Worm (Caenorhabditis elegans) whole organism, L4 larva: ENCODE data around the gene F47B10.6.

Experiments
- F26F4.8 ChIP-seq: fragments of 200-800 bp; sonication (Bioruptor generic); conservative IDR thresholded peaks from 2 replicates; pipeline ENCODE4 v1.3.6; 2022; ENCODE audit warnings: missing genetic modification characterization, missing compliant biosample characterization
- F44E2.7 ChIP-seq: fragments of 200-800 bp; sonication (Bioruptor generic); IDR thresholded peaks from 2 replicates; pipeline ENCODE4 v2.1.2; 2022; ENCODE audit warnings: missing genetic modification characterization, missing compliant biosample characterization
- T20F7.1 ChIP-seq: fragments of 200-800 bp; sonication (Bioruptor generic); optimal IDR thresholded peaks from 2 replicates; lab custom pipeline; 2018; ENCODE audit warnings: mild to moderate bottlenecking, missing genetic modification characterization, missing compliant biosample characterization
- T26A8.4 ChIP-seq: fragments of 200-800 bp; sonication (Bioruptor generic); IDR thresholded peaks from 2 replicates; pipeline ENCODE4 v1.3.6; 2022; ENCODE audit warnings: missing genetic modification characterization, missing compliant biosample characterization
- aha-1 ChIP-seq: fragments of 150-350 bp; peaks from one replicate; lab custom pipeline; 2014; ENCODE audit warnings: missing biosample characterization, missing genetic modification characterization
- aly-2 ChIP-seq: sonication (generic microtip); optimal IDR thresholded peaks from 2 replicates; lab custom pipeline; 2018; ENCODE audit warnings: missing biosample characterization, missing genetic modification characterization
- arid-1 ChIP-seq: fragments of 200-800 bp; sonication (Bioruptor generic); conservative IDR thresholded peaks from 2 replicates; pipeline ENCODE4 v1.3.6; 2022; ENCODE audit warnings: missing genetic modification reagents, missing genetic modification characterization, missing compliant biosample characterization
- ceh-20 ChIP-seq: fragments of 200-800 bp; sonication (Bioruptor generic); IDR thresholded peaks from 2 replicates; pipeline ENCODE4 v1.3.6; 2022; ENCODE audit warnings: missing genetic modification reagents, missing genetic modification characterization, missing compliant biosample characterization
- ceh-32 ChIP-seq: sonication (generic microtip); optimal IDR thresholded peaks from 2 replicates; lab custom pipeline; 2016; ENCODE audit warnings: mild to moderate bottlenecking, missing genetic modification characterization, missing compliant biosample characterization; ENCODE audit not compliant: poor library complexity
- ceh-62 ChIP-seq: sonication (generic microtip); optimal IDR thresholded peaks from 2 replicates; lab custom pipeline; 2017; ENCODE audit warnings: missing biosample characterization, missing genetic modification characterization
- ces-1 ChIP-seq: fragments of 150-350 bp; sonication (generic microtip); optimal IDR thresholded peaks from 4 replicates; lab custom pipeline; 2014; ENCODE audit warnings: missing biosample characterization, missing genetic modification reagents, missing genetic modification characterization
- daf-16 ChIP-seq, 3 experiments: sonication (generic microtip); optimal IDR thresholded peaks; 2 replicates each; lab custom pipeline; 2016 to 2017; ENCODE audit warnings: missing genetic modification characterization in 3 of 3, missing genetic modification reagents in 3 of 3, mild to moderate bottlenecking in 2 of 3, missing compliant biosample characterization in 2 of 3, missing biosample characterization in 1 of 3, moderate library complexity in 1 of 3
- dmd-6 ChIP-seq: fragments of 200-800 bp; sonication (Bioruptor generic); IDR thresholded peaks from 2 replicates; pipeline ENCODE4 v1.3.6; 2022; ENCODE audit warnings: missing genetic modification reagents, missing genetic modification characterization, missing compliant biosample characterization
- egl-43 ChIP-seq: fragments of 200-800 bp; sonication (Bioruptor generic); IDR thresholded peaks from 2 replicates; pipeline ENCODE4 v1.3.6; 2022; ENCODE audit warnings: missing genetic modification reagents, missing genetic modification characterization, missing compliant biosample characterization
- fos-1 ChIP-seq: fragments of 150-350 bp; optimal IDR thresholded peaks from 2 replicates; lab custom pipeline; 2014; ENCODE audit warnings: missing biosample characterization, missing genetic modification characterization
- gei-8 ChIP-seq: fragments of 200-800 bp; sonication (Bioruptor generic); optimal IDR thresholded peaks from 2 replicates; lab custom pipeline; 2018; ENCODE audit warnings: mild to moderate bottlenecking, missing genetic modification characterization, missing compliant biosample characterization
- hmg-1.1 ChIP-seq: fragments of 200-800 bp; sonication (Bioruptor generic); IDR thresholded peaks from 2 replicates; pipeline ENCODE4 v1.3.6; 2022; ENCODE audit warnings: missing genetic modification reagents, missing genetic modification characterization, missing compliant biosample characterization
- lin-13 ChIP-seq: fragments of 150-350 bp; optimal IDR thresholded peaks from 2 replicates; lab custom pipeline; 2014; ENCODE audit warnings: missing biosample characterization, missing genetic modification reagents, missing genetic modification characterization
- lin-39 ChIP-seq: fragments of 150-350 bp; optimal IDR thresholded peaks from 2 replicates; lab custom pipeline; 2014; ENCODE audit warnings: missing biosample characterization, missing genetic modification reagents, missing genetic modification characterization
- mxl-3 ChIP-seq: fragments of 200-800 bp; sonication (Bioruptor generic); optimal IDR thresholded peaks from 2 replicates; lab custom pipeline; 2018; ENCODE audit warnings: mild to moderate bottlenecking, missing genetic modification characterization, missing compliant biosample characterization
- nhr-11 ChIP-seq: fragments of 150-350 bp; optimal IDR thresholded peaks from 2 replicates; lab custom pipeline; 2014; ENCODE audit warnings: missing biosample characterization, missing genetic modification characterization
- nhr-237 ChIP-seq: sonication (generic microtip); optimal IDR thresholded peaks from 2 replicates; lab custom pipeline; 2017; ENCODE audit warnings: missing biosample characterization, missing genetic modification characterization
- pqm-1 ChIP-seq: sonication (generic microtip); optimal IDR thresholded peaks from 2 replicates; lab custom pipeline; 2017; ENCODE audit warnings: missing biosample characterization, missing genetic modification characterization
- skn-1 ChIP-seq: fragments of 150-350 bp; optimal IDR thresholded peaks from 2 replicates; lab custom pipeline; 2014; ENCODE audit warnings: missing biosample characterization, missing genetic modification characterization
- spr-3 ChIP-seq: fragments of 200-800 bp; sonication (Bioruptor generic); optimal IDR thresholded peaks from 2 replicates; lab custom pipeline; 2018; ENCODE audit warnings: mild to moderate bottlenecking, missing genetic modification characterization, missing compliant biosample characterization
- tag-97 ChIP-seq: fragments of 200-800 bp; sonication (Bioruptor generic); IDR thresholded peaks from 2 replicates; pipeline ENCODE4 v1.3.6; 2022; ENCODE audit warnings: missing genetic modification characterization, missing compliant biosample characterization
- unc-39 ChIP-seq: sonication (generic microtip); optimal IDR thresholded peaks from 2 replicates; lab custom pipeline; 2017; ENCODE audit warnings: missing biosample characterization, missing genetic modification characterization
- unc-62 ChIP-seq, 3 experiments: fragments of 150-350 bp in 1 of 3; sonication (generic microtip); optimal IDR thresholded peaks in 2 of 3; peaks in 1 of 3; 1 replicate in 1 of 3; 2 replicates in 2 of 3; lab custom pipeline; 2014 to 2017; ENCODE audit warnings: missing biosample characterization in 3 of 3, missing genetic modification characterization in 3 of 3, missing genetic modification reagents in 3 of 3, missing genotype in 1 of 3
- zfp-2 ChIP-seq: sonication (generic microtip); optimal IDR thresholded peaks from 2 replicates; lab custom pipeline; 2016; ENCODE audit warnings: mild to moderate bottlenecking, missing genetic modification characterization, missing compliant biosample characterization
- zip-2 ChIP-seq: fragments of 150-350 bp; optimal IDR thresholded peaks from 2 replicates; lab custom pipeline; 2014; ENCODE audit warnings: missing biosample characterization, missing genetic modification characterization

F47B10.6 gene

DNA sequence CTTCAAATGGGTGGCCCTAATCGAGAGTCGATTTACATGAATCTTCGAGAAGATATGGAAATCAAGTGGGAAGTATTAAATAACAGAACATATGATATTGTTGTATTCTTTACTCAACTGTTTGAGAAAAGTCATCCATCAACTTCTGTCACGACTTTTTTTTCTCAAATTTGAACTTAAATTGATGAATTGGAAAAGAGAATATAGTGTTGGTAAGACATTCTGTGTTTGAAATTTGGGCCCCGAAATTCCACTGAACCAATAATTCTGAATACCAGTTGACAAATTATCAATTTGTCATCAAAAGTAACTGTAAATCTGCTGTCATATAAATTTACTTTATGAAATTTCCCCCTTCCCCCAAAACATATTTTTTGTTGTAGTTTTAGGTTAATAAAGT, 41.4 kb upstream of the F47B10.6 start:
- TF ChIP-seq ceh-62 (tag; lab: Kevin White, UChicago) (no peak), unc-62 (GFP tag; optimal IDR thresholded peaks at IDR 0.05 in 1 of 2; lab: Kevin White, UChicago) (peak in 1 of 2 experiments; percentile 86), unc-62 (tag; optimal IDR thresholded peaks at IDR 0.05; lab: Kevin White, UChicago) (no peak)

DNA sequence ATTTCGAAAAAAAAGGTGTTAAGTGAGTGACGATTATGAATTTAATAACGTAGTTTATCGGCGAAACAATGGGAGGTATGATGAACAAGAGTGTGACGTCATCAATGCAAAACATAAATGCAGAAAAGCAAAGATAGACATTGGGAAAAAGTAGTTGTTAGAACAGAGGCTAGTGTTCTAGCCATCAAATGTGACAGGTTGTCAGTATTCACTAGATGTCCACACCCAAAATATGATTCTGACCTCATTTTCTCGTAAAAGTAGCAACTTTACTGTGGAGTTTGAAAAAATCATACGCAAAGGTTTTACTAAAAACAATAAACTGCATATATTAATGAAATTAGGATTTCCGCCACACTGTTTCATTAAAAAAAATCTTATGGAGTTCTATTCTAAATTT, 37.1 kb upstream of the F47B10.6 start:
- TF ChIP-seq unc-62 (GFP tag; optimal IDR thresholded peaks at IDR 0.05 in 1 of 2; lab: Kevin White, UChicago) (peak in 1 of 2 experiments; percentile 96), unc-62 (tag; optimal IDR thresholded peaks at IDR 0.05; lab: Kevin White, UChicago) (no peak), zip-2 (tag; lab: Kevin White, UChicago) (no peak), mxl-3 (GFP tag; lab: Kevin White, UChicago) (no peak)
- TF ChIP-seq, all 104 proteins: peak for 1

DNA sequence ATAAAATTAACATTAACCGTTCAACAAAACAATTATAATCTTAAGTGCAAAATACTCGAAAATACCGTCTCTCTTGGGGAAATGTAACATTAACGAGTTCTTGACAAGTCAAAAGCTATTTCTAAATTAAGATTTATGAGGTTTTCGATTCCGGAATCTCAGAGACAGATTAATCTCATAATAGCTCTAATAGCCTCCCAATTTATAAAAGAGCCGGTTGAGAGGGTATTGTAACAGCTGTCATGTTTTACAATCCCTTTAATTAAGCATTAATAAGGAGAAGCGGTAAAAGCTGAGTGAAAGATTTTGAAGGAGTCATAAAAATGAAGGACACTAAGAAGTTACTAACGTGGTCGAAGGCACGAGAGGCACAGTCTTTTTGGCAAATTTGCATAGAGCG, 36.6 kb upstream of the F47B10.6 start:
- TF ChIP-seq unc-62 (GFP tag; optimal IDR thresholded peaks at IDR 0.05 in 1 of 2; lab: Kevin White, UChicago), result peak in 1 of 2 experiments; percentile 39
- no peak for TF ChIP-seq unc-62 (tag; optimal IDR thresholded peaks at IDR 0.05; lab: Kevin White, UChicago)
- TF ChIP-seq skn-1 (tag; lab: Kevin White, UChicago), result no peak
- TF ChIP-seq arid-1 (GFP tag; lab: Robert Waterston, UW), result no peak
- no peak for TF ChIP-seq ceh-32 (tag; lab: Kevin White, UChicago)
- no peak for TF ChIP-seq unc-39 (tag; lab: Kevin White, UChicago)

DNA sequence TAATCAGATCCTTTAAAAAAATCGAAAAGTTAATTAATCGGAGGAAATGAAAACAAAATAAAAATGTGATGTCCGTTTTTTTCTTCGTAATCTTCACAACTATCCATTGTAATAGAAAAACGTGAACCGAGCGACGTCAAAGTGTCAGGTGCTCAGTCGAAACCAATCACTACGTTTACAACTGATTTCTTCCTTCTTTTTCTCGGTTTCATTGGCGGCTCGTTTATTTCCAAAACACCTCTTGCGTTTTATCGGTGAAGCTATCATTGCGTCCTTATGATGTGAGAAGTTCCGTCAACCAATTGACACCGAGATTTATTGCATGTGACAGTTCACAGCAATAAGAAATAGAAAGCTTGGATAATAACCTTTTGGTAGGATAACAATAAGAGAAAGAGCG, 35.0 kb upstream of the F47B10.6 start:
- no peak for TF ChIP-seq zfp-2 (tag; lab: Kevin White, UChicago)
- no peak for TF ChIP-seq aly-2
- no peak for TF ChIP-seq gei-8 (GFP tag; lab: Kevin White, UChicago)
- no peak for TF ChIP-seq unc-62 (GFP tag; optimal IDR thresholded peaks at IDR 0.05 in 1 of 2; lab: Kevin White, UChicago)
- TF ChIP-seq unc-62 (tag; optimal IDR thresholded peaks at IDR 0.05; lab: Kevin White, UChicago), result no peak
- TF ChIP-seq ceh-20, result no peak
- no peak for TF ChIP-seq T20F7.1
- no peak for TF ChIP-seq fos-1
- TF ChIP-seq pqm-1 (tag; lab: Kevin White, UChicago), result no peak
- peak; percentile 48 for TF ChIP-seq nhr-11 (tag; lab: Kevin White, UChicago)
- peak in 1 of 2 experiments; percentile 84 for TF ChIP-seq daf-16 (GFP tag; optimal IDR thresholded peaks at IDR 0.05; lab: Kevin White, UChicago)
- TF ChIP-seq daf-16 (tag; optimal IDR thresholded peaks at IDR 0.05; lab: Kevin White, UChicago), result no peak
- no peak for TF ChIP-seq lin-13 (GFP tag; lab: Kevin White, UChicago)
- TF ChIP-seq ces-1 (GFP tag; lab: Kevin White, UChicago), result no peak
- TF ChIP-seq egl-43 (GFP tag; lab: Robert Waterston, UW), result no peak
- TF ChIP-seq T26A8.4 (GFP tag; lab: Robert Waterston, UW), result no peak
- no peak for TF ChIP-seq F44E2.7 (GFP tag; lab: Robert Waterston, UW)
- no peak for TF ChIP-seq nhr-237 (tag; lab: Kevin White, UChicago)

DNA sequence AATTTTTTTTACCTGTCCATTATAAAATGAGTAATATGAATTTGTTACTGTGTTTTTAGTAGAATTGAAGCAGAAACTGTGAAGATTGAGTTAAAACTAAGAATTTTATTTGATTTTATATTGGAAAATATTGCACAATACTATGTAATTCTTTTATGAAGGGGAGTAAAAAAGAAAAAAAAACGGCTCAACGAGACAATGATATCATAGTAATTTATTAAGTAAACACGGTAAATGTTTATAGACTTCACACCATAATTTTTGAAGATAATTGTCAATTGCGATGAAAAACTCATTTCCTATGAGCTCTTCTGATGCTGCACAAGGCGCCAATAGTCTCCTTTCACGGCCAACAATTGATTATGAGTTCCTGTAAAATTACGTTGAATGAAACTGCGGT, 29.1 kb upstream of the F47B10.6 start, which contains the start of gene pgp-5:
pgp-5 (minus strand) TSS at position 87 of the 400 bp plus-strand sequence.
- no peak for TF ChIP-seq dmd-6 (GFP tag; lab: Robert Waterston, UW)
- TF ChIP-seq unc-62 (GFP tag; optimal IDR thresholded peaks at IDR 0.05 in 1 of 2; lab: Kevin White, UChicago), result peak in 1 of 2 experiments; percentile 95
- no peak for TF ChIP-seq unc-62 (tag; optimal IDR thresholded peaks at IDR 0.05; lab: Kevin White, UChicago)
- peak; percentile 81 for TF ChIP-seq zip-2 (tag; lab: Kevin White, UChicago)

DNA sequence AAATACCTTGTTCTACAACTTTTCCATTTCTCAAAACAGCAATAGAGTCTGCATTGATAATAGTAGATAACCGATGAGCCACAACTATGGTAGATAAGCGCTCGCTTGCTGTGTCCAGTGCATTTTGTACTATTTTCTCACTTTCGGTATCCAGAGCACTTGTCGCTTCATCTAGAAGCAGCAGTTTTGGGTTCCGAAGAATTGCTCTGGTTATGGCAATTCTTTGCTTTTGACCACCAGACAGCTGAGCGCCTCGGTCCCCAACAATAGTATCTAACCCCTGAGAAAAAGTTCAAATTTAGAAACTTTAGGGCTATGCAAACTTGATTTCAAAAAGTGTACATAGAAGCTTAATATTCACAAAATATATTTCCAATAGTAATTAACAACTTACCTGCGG, 28.7 kb upstream of the F47B10.6 start:
- 0 out of 2 replicates have a peak, but pooled peaks have one; percentile 52 for TF ChIP-seq tag-97
- no peak for TF ChIP-seq F26F4.8 (GFP tag; lab: Robert Waterston, UW)
- TF ChIP-seq aha-1, result peak; percentile 56

DNA sequence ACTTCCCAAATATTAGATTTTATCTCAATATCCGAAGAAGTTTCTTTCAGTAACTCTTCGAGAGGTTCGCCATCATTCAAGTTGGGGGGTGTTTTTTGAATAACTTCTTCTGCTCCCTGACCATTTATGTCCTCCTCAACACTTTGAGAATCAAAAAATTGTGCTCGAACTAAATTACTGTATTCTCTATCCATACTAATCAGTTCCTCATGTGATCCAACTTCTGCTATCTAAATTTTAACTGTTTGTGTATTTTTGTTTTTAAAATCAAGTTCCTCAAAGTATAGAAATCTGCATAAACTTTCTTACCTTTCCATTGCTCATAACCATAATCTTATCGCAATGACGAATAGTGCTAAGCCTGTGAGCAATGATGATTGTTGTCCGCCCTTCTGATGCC, 26.6 kb upstream of the F47B10.6 start:
- TF ChIP-seq hmg-1.1 (GFP tag; lab: Robert Waterston, UW), result no peak
- TF ChIP-seq ceh-32 (tag; lab: Kevin White, UChicago), result no peak
- TF ChIP-seq spr-3, result no peak
- TF ChIP-seq fos-1, result no peak
- no peak for TF ChIP-seq lin-39 (tag; lab: Kevin White, UChicago)
- peak in 1 of 2 experiments; percentile 98 for TF ChIP-seq unc-62 (GFP tag; optimal IDR thresholded peaks at IDR 0.05 in 1 of 2; lab: Kevin White, UChicago)
- no peak for TF ChIP-seq unc-62 (tag; optimal IDR thresholded peaks at IDR 0.05; lab: Kevin White, UChicago)
